Fruit fly (Drosophila melanogaster) whole organism, embryonic: ENCODE data around the gene Gart.

Experiments used
- CG10366 ChIP-seq: fragments of 200-800 bp; sonication (Bioruptor generic); IDR thresholded peaks from 2 replicates; pipeline ENCODE4 v1.3.6; 2022; ENCODE audit warnings: missing biosample characterization, missing genetic modification characterization
- CG10565 ChIP-seq: fragments of 200-800 bp; sonication (Bioruptor generic); optimal IDR thresholded peaks from 3 replicates; lab custom pipeline; 2016; ENCODE audit warnings: missing biosample characterization, mild to moderate bottlenecking, missing genetic modification characterization
- CG11085 ChIP-seq: fragments of 200-800 bp; sonication (Bioruptor generic); IDR thresholded peaks from 2 replicates; pipeline ENCODE4 v1.3.6; 2022; ENCODE audit warnings: missing biosample characterization, missing genetic modification characterization
- CG11504 ChIP-seq: fragments of 200-800 bp; sonication (Bioruptor generic); optimal IDR thresholded peaks from 3 replicates; lab custom pipeline; 2019; ENCODE audit warnings: missing biosample characterization, mild to moderate bottlenecking, missing genetic modification characterization, moderate library complexity
- CG15269 ChIP-seq: fragments of 200-800 bp; sonication (Bioruptor generic); optimal IDR thresholded peaks from 2 replicates; lab custom pipeline; 2018; ENCODE audit warnings: missing biosample characterization, mild to moderate bottlenecking, missing genetic modification characterization, moderate library complexity
- CG1529 ChIP-seq: fragments of 200-800 bp; sonication (Bioruptor generic); optimal IDR thresholded peaks from 3 replicates; lab custom pipeline; 2018; ENCODE audit warnings: missing biosample characterization, missing genetic modification characterization
- CG15479 ChIP-seq: fragments of 200-800 bp; sonication (Bioruptor generic); optimal IDR thresholded peaks from 3 replicates; lab custom pipeline; 2019; ENCODE audit warnings: missing biosample characterization, mild to moderate bottlenecking, missing genetic modification characterization, moderate library complexity
- CG17829 ChIP-seq: fragments of 200-800 bp; optimal IDR thresholded peaks from 2 replicates; lab custom pipeline; 2019; ENCODE audit warnings: missing biosample characterization, mild to moderate bottlenecking, missing genetic modification characterization, moderate library complexity
- CG18262 ChIP-seq: fragments of 200-800 bp; optimal IDR thresholded peaks from 3 replicates; lab custom pipeline; 2019; ENCODE audit warnings: missing biosample characterization, mild to moderate bottlenecking, missing genetic modification characterization, moderate library complexity
- CG18476 ChIP-seq: fragments of 200-800 bp; sonication (Bioruptor generic); optimal IDR thresholded peaks from 2 replicates; lab custom pipeline; 2016; ENCODE audit warnings: missing biosample characterization, mild to moderate bottlenecking, missing genetic modification characterization
- CG2120 ChIP-seq: fragments of 200-800 bp; sonication (Bioruptor generic); optimal IDR thresholded peaks from 3 replicates; lab custom pipeline; 2016; ENCODE audit warnings: missing biosample characterization, missing genetic modification characterization
- CG2678 ChIP-seq: fragments of 200-800 bp; sonication (Bioruptor generic); optimal IDR thresholded peaks from 3 replicates; lab custom pipeline; 2019; ENCODE audit warnings: missing biosample characterization, mild to moderate bottlenecking, missing genetic modification characterization, moderate library complexity
- CG2712 ChIP-seq: fragments of 200-800 bp; optimal IDR thresholded peaks from 3 replicates; lab custom pipeline; 2019; ENCODE audit warnings: missing biosample characterization, mild to moderate bottlenecking, missing genetic modification characterization, moderate library complexity
- CG30403 ChIP-seq: fragments of 200-800 bp; sonication (Bioruptor generic); optimal IDR thresholded peaks from 3 replicates; lab custom pipeline; 2016; ENCODE audit warnings: missing biosample characterization, missing genetic modification characterization
- CG31441 ChIP-seq: fragments of 200-800 bp; sonication (Bioruptor generic); IDR thresholded peaks from 2 replicates; pipeline ENCODE4 v1.3.6; 2022; ENCODE audit warnings: missing biosample characterization, missing genetic modification characterization
- CG34224 ChIP-seq: fragments of 200-800 bp; sonication (Bioruptor generic); IDR thresholded peaks from 3 replicates; pipeline ENCODE4 v1.3.6; 2022; ENCODE audit warnings: missing biosample characterization, missing genetic modification characterization; ENCODE audit not compliant: partially characterized antibody
- CG6254 ChIP-seq: fragments of 200-800 bp; sonication (Bioruptor generic); optimal IDR thresholded peaks from 3 replicates; lab custom pipeline; 2017; ENCODE audit warnings: mild to moderate bottlenecking, missing biosample characterization, missing genetic modification reagents, missing genetic modification characterization
- CG6689 ChIP-seq: fragments of 200-800 bp; sonication (Bioruptor generic); IDR thresholded peaks from 2 replicates; pipeline ENCODE4 v1.3.6; 2022; ENCODE audit warnings: missing biosample characterization, missing genetic modification characterization
- CG7786 ChIP-seq: fragments of 200-800 bp; sonication (Bioruptor generic); optimal IDR thresholded peaks from 2 replicates; lab custom pipeline; 2016; ENCODE audit warnings: missing biosample characterization, missing genetic modification characterization
- CG8924 ChIP-seq: fragments of 200-800 bp; optimal IDR thresholded peaks from 3 replicates; lab custom pipeline; 2019; ENCODE audit warnings: missing biosample characterization, mild to moderate bottlenecking, missing genetic modification characterization, moderate library complexity
- Chrac-16 ChIP-seq: fragments of 200-800 bp; sonication (Bioruptor generic); optimal IDR thresholded peaks from 3 replicates; lab custom pipeline; 2016; ENCODE audit warnings: missing biosample characterization, missing genetic modification characterization
- Doc2 ChIP-seq: fragments of 200-800 bp; sonication (Bioruptor generic); IDR thresholded peaks from 2 replicates; pipeline ENCODE4 v1.3.6; 2022; ENCODE audit warnings: missing biosample characterization, missing genetic modification characterization
- Hey ChIP-seq: fragments of 200-800 bp; sonication (Bioruptor generic); optimal IDR thresholded peaks from 3 replicates; lab custom pipeline; 2018; ENCODE audit warnings: missing biosample characterization, mild to moderate bottlenecking, missing genetic modification characterization
- Hr39 ChIP-seq: fragments of >200 bp; optimal IDR thresholded peaks from 2 replicates; lab custom pipeline; 2017
- MBD-R2 ChIP-seq: fragments of 200-800 bp; sonication (Bioruptor generic); IDR thresholded peaks from 2 replicates; pipeline ENCODE4 v1.3.6; 2022; ENCODE audit warnings: missing biosample characterization, missing genetic modification characterization
- Meics ChIP-seq: fragments of 200-800 bp; sonication (Bioruptor generic); optimal IDR thresholded peaks from 2 replicates; lab custom pipeline; 2017; ENCODE audit warnings: missing biosample characterization, mild to moderate bottlenecking, missing genetic modification characterization
- Myb ChIP-seq: fragments of 200-800 bp; sonication (Bioruptor generic); optimal IDR thresholded peaks from 2 replicates; lab custom pipeline; 2016; ENCODE audit warnings: missing biosample characterization, missing genetic modification characterization
- NK7.1 ChIP-seq: fragments of 200-800 bp; sonication (Bioruptor generic); optimal IDR thresholded peaks from 3 replicates; lab custom pipeline; 2016; ENCODE audit warnings: missing biosample characterization, missing genetic modification characterization
- Sox102F ChIP-seq: fragments of 200-800 bp; sonication (Bioruptor generic); optimal IDR thresholded peaks from 2 replicates; lab custom pipeline; 2018; ENCODE audit warnings: missing biosample characterization, mild to moderate bottlenecking, missing genetic modification characterization, moderate library complexity
- Sry-β ChIP-seq: fragments of 200-800 bp; sonication (Bioruptor generic); optimal IDR thresholded peaks from 2 replicates; lab custom pipeline; 2018; ENCODE audit warnings: missing biosample characterization, mild to moderate bottlenecking, missing genetic modification characterization, moderate library complexity
- bcd ChIP-seq: fragments of 200-800 bp; sonication (Bioruptor generic); optimal IDR thresholded peaks from 2 replicates; lab custom pipeline; 2017; ENCODE audit warnings: missing biosample characterization, mild to moderate bottlenecking, missing genetic modification characterization
- luna ChIP-seq: fragments of 200-800 bp; sonication (Bioruptor generic); optimal IDR thresholded peaks from 2 replicates; lab custom pipeline; 2016; ENCODE audit warnings: missing biosample characterization, missing genetic modification characterization
- nerfin-2 ChIP-seq: fragments of 200-800 bp; sonication (Bioruptor generic); IDR thresholded peaks from 2 replicates; pipeline ENCODE4 v1.3.6; 2022; ENCODE audit warnings: missing biosample characterization, missing genetic modification characterization; ENCODE audit not compliant: partially characterized antibody
- nmo ChIP-seq: fragments of 200-800 bp; sonication (Bioruptor generic); optimal IDR thresholded peaks from 2 replicates; lab custom pipeline; 2018; ENCODE audit warnings: missing biosample characterization, mild to moderate bottlenecking, missing genetic modification characterization, moderate library complexity
- p53 ChIP-seq: fragments of 200-800 bp; sonication (Bioruptor generic); optimal IDR thresholded peaks from 2 replicates; lab custom pipeline; 2016; ENCODE audit warnings: missing biosample characterization, missing genetic modification characterization
- prd ChIP-seq, 3 experiments: fragments of >200 bp in 2 of 3; fragments of 200-800 bp in 1 of 3; sonication (Bioruptor generic) in 1 of 3; optimal IDR thresholded peaks in 2 of 3; IDR thresholded peaks in 1 of 3; 2 replicates in 2 of 3; 3 replicates in 1 of 3; pipeline versions ENCODE4 v1.3.6 to Lab custom; 2017 to 2022; ENCODE audit warnings: missing biosample characterization in 1 of 3, missing genetic modification characterization in 1 of 3
- pros ChIP-seq: fragments of 200-800 bp; sonication (Bioruptor generic); optimal IDR thresholded peaks from 3 replicates; lab custom pipeline; 2019; ENCODE audit warnings: missing biosample characterization, mild to moderate bottlenecking, missing genetic modification characterization, moderate library complexity
- pzg ChIP-seq: fragments of 200-800 bp; sonication (Bioruptor generic); optimal IDR thresholded peaks from 3 replicates; lab custom pipeline; 2018; ENCODE audit warnings: missing biosample characterization, mild to moderate bottlenecking, missing genetic modification characterization, moderate library complexity
- row ChIP-seq: fragments of 200-800 bp; sonication (Bioruptor generic); IDR thresholded peaks from 3 replicates; pipeline ENCODE4 v1.3.6; 2022; ENCODE audit warnings: missing biosample characterization, missing genetic modification characterization
- sens ChIP-seq: fragments of 200-800 bp; sonication (Bioruptor generic); peaks from one replicate; lab custom pipeline; 2016; ENCODE audit warnings: missing biosample characterization, missing genetic modification characterization
- sob ChIP-seq: fragments of 200-800 bp; sonication (Bioruptor generic); IDR thresholded peaks from 2 replicates; pipeline ENCODE4 v1.3.6; 2022; ENCODE audit warnings: missing biosample characterization, missing genetic modification characterization
- stwl ChIP-seq: fragments of 200-800 bp; sonication (Bioruptor generic); optimal IDR thresholded peaks from 3 replicates; lab custom pipeline; 2018; ENCODE audit warnings: missing biosample characterization, mild to moderate bottlenecking, missing genetic modification characterization, moderate library complexity
- trem ChIP-seq: fragments of 200-800 bp; optimal IDR thresholded peaks from 3 replicates; lab custom pipeline; 2019; ENCODE audit warnings: missing biosample characterization, mild to moderate bottlenecking, missing genetic modification characterization, moderate library complexity
- tup ChIP-seq: fragments of 200-800 bp; sonication (Bioruptor generic); optimal IDR thresholded peaks from 2 replicates; lab custom pipeline; 2016; ENCODE audit warnings: missing biosample characterization, mild to moderate bottlenecking, missing genetic modification characterization, moderate library complexity
- vnd ChIP-seq: fragments of 200-800 bp; sonication (Bioruptor generic); IDR thresholded peaks from 3 replicates; pipeline ENCODE4 v1.3.6; 2022; ENCODE audit warnings: missing biosample characterization, missing genetic modification characterization; ENCODE audit not compliant: partially characterized antibody
- wdn ChIP-seq: fragments of 200-800 bp; sonication (Bioruptor generic); IDR thresholded peaks from 2 replicates; pipeline ENCODE4 v1.3.6; 2022; ENCODE audit warnings: missing biosample characterization, missing genetic modification characterization

The Gart gene

DNA sequence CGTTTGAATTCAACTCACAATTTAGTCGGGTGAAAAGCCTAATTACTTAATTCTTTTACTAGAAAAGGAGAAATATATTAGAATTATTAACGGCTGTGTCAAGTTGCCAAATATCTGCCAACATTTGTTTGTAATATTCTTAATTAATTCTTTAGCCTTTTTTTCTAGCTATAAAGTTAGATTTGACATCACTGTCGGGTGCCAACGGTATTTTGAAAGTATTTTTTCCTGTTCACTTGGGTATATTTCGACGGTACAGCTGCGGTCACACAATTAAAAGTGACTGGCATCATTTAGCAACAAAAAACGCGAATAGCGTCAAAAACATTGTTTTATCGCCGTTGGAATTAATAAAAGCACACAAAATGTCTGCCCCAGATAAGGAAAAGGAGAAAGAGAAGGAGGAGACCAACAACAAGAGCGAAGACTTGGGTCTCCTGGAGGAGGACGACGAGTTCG lies 40.1 kb upstream of the Gart start, which contains the start of gene Sem1 (continued):
- no peak for TF ChIP-seq CG6254
- TF ChIP-seq CG8924 (tag; lab: Kevin White, UChicago) = peak; percentile 12
- TF ChIP-seq CG2120 (GFP tag; lab: Kevin White, UChicago) = peak; percentile 22
- TF ChIP-seq sens (GFP tag; lab: Kevin White, UChicago) = peak; percentile 54
- TF ChIP-seq CG11504 (tag; lab: Kevin White, UChicago) = peak; percentile 65
- TF ChIP-seq sob (GFP tag; lab: Robert Waterston, UW) = no peak
- no peak for TF ChIP-seq CG10366 (GFP tag; lab: Robert Waterston, UW)
- no peak for TF ChIP-seq Hey (tag; lab: Kevin White, UChicago)
- TF ChIP-seq CG34224 = peak; percentile 18; the same call in 1 of the 3 replicates
- peak; percentile 17 for TF ChIP-seq CG2712 (tag; lab: Kevin White, UChicago)
- peak; percentile 4 for TF ChIP-seq CG18262 (tag; lab: Kevin White, UChicago)
- peak; percentile 55 for TF ChIP-seq pzg (GFP tag; lab: Kevin White, UChicago)
- no peak for TF ChIP-seq pros (GFP tag; lab: Kevin White, UChicago)
- no peak for TF ChIP-seq Doc2 (GFP tag; lab: Robert Waterston, UW)
- TF ChIP-seq CG17829 (tag; lab: Kevin White, UChicago) = peak; percentile 8
- TF ChIP-seq nmo (GFP tag; lab: Kevin White, UChicago) = peak; percentile 16
- TF ChIP-seq Sry-β = peak; percentile 91
- no peak for TF ChIP-seq prd (optimal IDR thresholded peaks at IDR 0.05; lab: Kevin White, UChicago)
- TF ChIP-seq prd (GFP tag; IDR thresholded peaks at IDR 0.05; lab: Robert Waterston, UW) = 0 out of 3 replicates have a peak, but pooled peaks have one; percentile 14
- TF ChIP-seq MBD-R2 (GFP tag; lab: Robert Waterston, UW) = peak; percentile 39; the same call in 1 of the 2 replicates
- TF ChIP-seq Myb = peak; percentile 42
- peak; percentile 75 for TF ChIP-seq row (GFP tag; lab: Robert Waterston, UW)
- TF ChIP-seq, all 482 proteins: peak for 33

DNA sequence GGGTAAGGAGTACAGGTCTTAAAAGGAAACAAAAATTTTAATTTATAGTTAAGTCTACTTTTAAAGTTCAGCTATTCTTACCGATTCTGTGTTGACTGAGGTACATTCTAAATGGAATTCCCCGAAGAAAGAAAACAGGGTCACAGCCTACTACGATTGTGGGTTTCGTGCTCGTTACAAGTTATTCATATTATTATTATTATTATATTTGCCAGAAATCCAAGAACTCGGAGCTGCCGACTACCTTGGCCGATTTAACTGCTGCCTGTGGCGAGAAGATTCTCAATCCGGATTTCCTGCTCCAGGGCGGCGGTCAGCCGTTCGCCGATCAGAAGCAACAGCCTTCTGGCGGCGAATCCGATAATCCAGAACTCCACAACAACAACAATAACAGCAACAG lies 37.1 kb upstream of the Gart start, which contains the start of gene Mst27D:
Gene Mst27D, minus strand, starts transcription at position 101 of the 400 bp plus-strand sequence.
- no peak for TF ChIP-seq CG2678

DNA sequence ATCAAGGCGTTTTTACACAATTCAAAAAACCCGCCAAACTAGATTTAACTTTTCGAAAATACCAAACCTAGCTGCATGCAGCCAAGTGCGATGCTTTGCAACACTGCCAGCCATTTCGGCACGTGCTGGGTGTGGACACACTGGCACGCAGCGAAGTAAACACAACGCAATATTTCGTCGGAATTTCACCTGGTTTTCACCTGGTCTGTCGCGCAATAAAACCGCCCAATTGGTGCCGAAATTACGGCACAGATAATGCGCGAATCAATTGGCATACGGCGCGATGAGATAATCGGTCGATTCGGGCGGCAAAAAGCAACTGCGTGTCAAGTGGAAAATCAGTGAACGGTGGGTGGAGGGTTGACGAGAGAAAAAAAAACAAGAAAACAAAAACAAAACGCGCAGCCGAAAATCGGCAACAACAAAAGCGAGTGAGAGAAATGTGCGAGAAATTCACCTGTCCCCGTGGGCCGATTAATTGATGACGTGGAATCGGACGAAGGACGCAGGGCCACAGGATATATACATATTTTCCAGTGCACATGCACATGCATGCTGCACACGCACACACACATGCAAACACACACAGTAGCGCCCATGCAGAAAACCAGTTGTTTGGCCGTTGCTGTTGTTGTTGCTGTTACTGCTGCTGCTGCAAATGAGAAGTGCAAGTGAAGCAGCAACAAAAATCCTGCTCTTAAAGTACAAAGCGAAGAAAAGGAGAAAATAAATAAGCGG lies 32.7 kb upstream of the Gart start, which contains the start of gene Mnn1:
Gene Mnn1, plus strand, starts transcription at position 113 of the 738 bp plus-strand sequence.
- TF ChIP-seq Sox102F (GFP tag; lab: Kevin White, UChicago) (no peak), luna (GFP tag; lab: Kevin White, UChicago) (no peak), nerfin-2 (no peak), CG11085 (GFP tag; lab: Robert Waterston, UW) (no peak), tup (no peak), CG30403 (GFP tag; lab: Kevin White, UChicago) (peak; percentile 38), CG10565 (no peak), bcd (GFP tag; lab: Kevin White, UChicago) (no peak), Chrac-16 (GFP tag; lab: Kevin White, UChicago) (peak; percentile 23), Hr39 (no peak), CG31441 (GFP tag; lab: Robert Waterston, UW) (no peak), vnd (GFP tag; lab: Robert Waterston, UW) (no peak), wdn (GFP tag; lab: Robert Waterston, UW) (no peak), trem (peak; percentile 69), NK7.1 (no peak), CG7786 (GFP tag; lab: Kevin White, UChicago) (peak; percentile 58), stwl (tag; lab: Kevin White, UChicago) (peak; percentile 80), CG18476 (GFP tag; lab: Kevin White, UChicago) (no peak), CG15479 (GFP tag; lab: Kevin White, UChicago) (peak; percentile 87), Meics (GFP tag; lab: Kevin White, UChicago) (peak; percentile 93), CG1529 (no peak), CG15269 (tag; lab: Kevin White, UChicago) (no peak), CG6689 (no peak), p53 (peak; percentile 84)
